Fruit fly (Drosophila melanogaster) whole organism, embryonic: ENCODE measurements around the gene CG9886.

Experiments used
- Abd-B ChIP-seq: fragments of 200-800 bp; sonication (Bioruptor generic); optimal IDR thresholded peaks from 2 replicates; lab custom pipeline; 2018; ENCODE audit warnings: missing biosample characterization, mild to moderate bottlenecking, missing genetic modification characterization, moderate library complexity
- Bgb ChIP-seq: fragments of 200-800 bp; sonication (Bioruptor generic); IDR thresholded peaks from 2 replicates; pipeline ENCODE4 v1.3.6; 2022; ENCODE audit warnings: missing biosample characterization, missing genetic modification characterization; ENCODE audit not compliant: partially characterized antibody
- BtbVII ChIP-seq: fragments of 200-800 bp; sonication (Bioruptor generic); optimal IDR thresholded peaks from 3 replicates; lab custom pipeline; 2017; ENCODE audit warnings: missing biosample characterization, mild to moderate bottlenecking, missing genetic modification characterization
- CG12391 ChIP-seq: fragments of 200-800 bp; sonication (Bioruptor generic); optimal IDR thresholded peaks from 3 replicates; lab custom pipeline; 2018; ENCODE audit warnings: missing biosample characterization, mild to moderate bottlenecking, missing genetic modification characterization, moderate library complexity
- CG14441 ChIP-seq: fragments of 200-800 bp; sonication (Bioruptor generic); IDR thresholded peaks from 2 replicates; pipeline ENCODE4 v1.3.6; 2022; ENCODE audit warnings: missing biosample characterization, missing genetic modification characterization
- CG15479 ChIP-seq: fragments of 200-800 bp; sonication (Bioruptor generic); optimal IDR thresholded peaks from 3 replicates; lab custom pipeline; 2019; ENCODE audit warnings: missing biosample characterization, mild to moderate bottlenecking, missing genetic modification characterization, moderate library complexity
- CG1647 ChIP-seq: fragments of 200-800 bp; sonication (Bioruptor generic); optimal IDR thresholded peaks from 3 replicates; lab custom pipeline; 2016; ENCODE audit warnings: missing biosample characterization, missing genetic modification characterization
- CG18619 ChIP-seq: fragments of 200-800 bp; sonication (Bioruptor generic); optimal IDR thresholded peaks from 3 replicates; lab custom pipeline; 2017; ENCODE audit warnings: missing biosample characterization, mild to moderate bottlenecking, missing genetic modification characterization
- CG2120 ChIP-seq: fragments of 200-800 bp; sonication (Bioruptor generic); optimal IDR thresholded peaks from 3 replicates; lab custom pipeline; 2016; ENCODE audit warnings: missing biosample characterization, missing genetic modification characterization
- CG2712 ChIP-seq: fragments of 200-800 bp; optimal IDR thresholded peaks from 3 replicates; lab custom pipeline; 2019; ENCODE audit warnings: missing biosample characterization, mild to moderate bottlenecking, missing genetic modification characterization, moderate library complexity
- CG42726 ChIP-seq: fragments of 200-800 bp; sonication (Bioruptor generic); IDR thresholded peaks from 2 replicates; pipeline ENCODE4 v1.3.6; 2022; ENCODE audit warnings: missing biosample characterization, missing genetic modification characterization; ENCODE audit not compliant: partially characterized antibody
- CG4424 ChIP-seq: fragments of 200-800 bp; sonication (Bioruptor generic); optimal IDR thresholded peaks from 3 replicates; lab custom pipeline; 2016; ENCODE audit warnings: missing biosample characterization, missing genetic modification characterization
- CG4730 ChIP-seq: fragments of 200-800 bp; sonication (Bioruptor generic); IDR thresholded peaks from 2 replicates; pipeline ENCODE4 v1.3.6; 2022; ENCODE audit warnings: missing biosample characterization, missing genetic modification characterization
- CG4854 ChIP-seq: fragments of 200-800 bp; sonication (Bioruptor generic); optimal IDR thresholded peaks from 2 replicates; lab custom pipeline; 2016; ENCODE audit warnings: missing biosample characterization, missing genetic modification characterization, inconsistent platforms
- CG5953 ChIP-seq: fragments of 200-800 bp; sonication (Bioruptor generic); IDR thresholded peaks from 2 replicates; pipeline ENCODE4 v1.3.6; 2022; ENCODE audit warnings: missing biosample characterization, missing genetic modification characterization
- CG7786 ChIP-seq: fragments of 200-800 bp; sonication (Bioruptor generic); optimal IDR thresholded peaks from 2 replicates; lab custom pipeline; 2016; ENCODE audit warnings: missing biosample characterization, missing genetic modification characterization
- CG8478 ChIP-seq: fragments of >200 bp; optimal IDR thresholded peaks from 2 replicates; lab custom pipeline; 2018
- CG9437 ChIP-seq: fragments of 200-800 bp; sonication (Bioruptor generic); optimal IDR thresholded peaks from 2 replicates; lab custom pipeline; 2018; ENCODE audit warnings: missing biosample characterization, mild to moderate bottlenecking, missing genetic modification characterization
- D ChIP-seq, 2 experiments: fragments of 200-800 bp in 1 of 2; fragments of >200 bp in 1 of 2; sonication (Bioruptor generic) in 1 of 2; optimal IDR thresholded peaks; 2 replicates in 1 of 2; 3 replicates in 1 of 2; lab custom pipeline; 2017; ENCODE audit warnings: mild to moderate bottlenecking in 1 of 2, missing biosample characterization in 1 of 2, missing genetic modification characterization in 1 of 2, missing genetic modification reagents in 1 of 2
- Dref ChIP-seq: fragments of 200-800 bp; sonication (Bioruptor generic); IDR thresholded peaks from 2 replicates; pipeline ENCODE4 v1.3.6; 2022; ENCODE audit warnings: missing biosample characterization, missing genetic modification characterization
- Ets65A ChIP-seq: fragments of 200-800 bp; sonication (Bioruptor generic); peaks from one replicate; lab custom pipeline; 2016; ENCODE audit warnings: missing biosample characterization, missing genetic modification characterization
- HLH54F ChIP-seq: fragments of 200-800 bp; sonication (Bioruptor generic); optimal IDR thresholded peaks from 3 replicates; lab custom pipeline; 2016; ENCODE audit warnings: missing biosample characterization, missing genetic modification characterization
- Mes4 ChIP-seq: fragments of 200-800 bp; sonication (Bioruptor generic); optimal IDR thresholded peaks from 2 replicates; lab custom pipeline; 2016; ENCODE audit warnings: missing biosample characterization, missing genetic modification characterization
- Nf-YA ChIP-seq: fragments of 200-800 bp; sonication (Bioruptor generic); IDR thresholded peaks from 2 replicates; pipeline ENCODE4 v1.3.6; 2022; ENCODE audit warnings: missing biosample characterization, missing genetic modification characterization
- Opbp ChIP-seq: fragments of 200-800 bp; sonication (Bioruptor generic); IDR thresholded peaks from 3 replicates; pipeline ENCODE4 v1.3.6; 2022; ENCODE audit warnings: missing biosample characterization, missing genetic modification characterization; ENCODE audit not compliant: partially characterized antibody
- Ravus ChIP-seq: fragments of 200-800 bp; sonication (Bioruptor generic); IDR thresholded peaks from 2 replicates; pipeline ENCODE4 v1.3.6; 2022; ENCODE audit warnings: missing biosample characterization, missing genetic modification characterization
- Taf1 ChIP-seq: fragments of 200-800 bp; sonication (Bioruptor generic); IDR thresholded peaks from 2 replicates; pipeline ENCODE4 v1.3.6; 2022; ENCODE audit warnings: missing biosample characterization, missing genetic modification characterization
- Xrp1 ChIP-seq: fragments of 200-800 bp; sonication (Bioruptor generic); IDR thresholded peaks from 2 replicates; pipeline ENCODE4 v1.3.6; 2022; ENCODE audit warnings: missing biosample characterization, missing genetic modification characterization
- amos ChIP-seq: fragments of 200-800 bp; sonication (Bioruptor generic); IDR thresholded peaks from 2 replicates; pipeline ENCODE4 v1.3.6; 2022; ENCODE audit warnings: missing biosample characterization, missing genetic modification characterization; ENCODE audit not compliant: partially characterized antibody
- bbx ChIP-seq: fragments of 200-800 bp; sonication (Bioruptor generic); IDR thresholded peaks from 2 replicates; pipeline ENCODE4 v1.3.6; 2022; ENCODE audit warnings: missing biosample characterization, missing genetic modification characterization; ENCODE audit not compliant: partially characterized antibody
- bigmax ChIP-seq: fragments of 200-800 bp; sonication (Bioruptor generic); optimal IDR thresholded peaks from 2 replicates; lab custom pipeline; 2018; ENCODE audit warnings: missing biosample characterization, mild to moderate bottlenecking, missing genetic modification characterization
- bsh ChIP-seq, 2 experiments: fragments of 200-800 bp; sonication (Bioruptor generic); optimal IDR thresholded peaks; 2 replicates each; lab custom pipeline; 2017 to 2018; ENCODE audit warnings: mild to moderate bottlenecking in 2 of 2, missing biosample characterization in 2 of 2, missing genetic modification characterization in 2 of 2, moderate library complexity in 1 of 2
- crol ChIP-seq: fragments of 200-800 bp; sonication (Bioruptor generic); IDR thresholded peaks from 2 replicates; pipeline ENCODE4 v1.3.6; 2022; ENCODE audit warnings: missing biosample characterization, missing genetic modification characterization
- cwo ChIP-seq: fragments of 200-800 bp; sonication (Bioruptor generic); optimal IDR thresholded peaks from 3 replicates; lab custom pipeline; 2017; ENCODE audit warnings: missing biosample characterization, missing genetic modification characterization, mild to moderate bottlenecking, moderate library complexity, missing genetic modification reagents
- dpn ChIP-seq, 2 experiments: fragments of 200-800 bp; sonication (Bioruptor generic); optimal IDR thresholded peaks; 3 replicates each; lab custom pipeline; 2016; ENCODE audit warnings: missing biosample characterization in 2 of 2, missing genetic modification characterization in 2 of 2
- emc ChIP-seq: fragments of 200-800 bp; sonication (Bioruptor generic); optimal IDR thresholded peaks from 2 replicates; lab custom pipeline; 2016; ENCODE audit warnings: missing biosample characterization, missing genetic modification characterization
- gcm ChIP-seq: fragments of 200-800 bp; sonication (Bioruptor generic); optimal IDR thresholded peaks from 2 replicates; lab custom pipeline; 2019; ENCODE audit warnings: missing biosample characterization, mild to moderate bottlenecking, missing genetic modification characterization, moderate library complexity
- grn ChIP-seq: fragments of 200-800 bp; sonication (Bioruptor generic); optimal IDR thresholded peaks from 3 replicates; lab custom pipeline; 2017; ENCODE audit warnings: missing biosample characterization, missing genetic modification characterization
- insv ChIP-seq, 2 experiments: fragments of 200-800 bp; sonication (Bioruptor generic); optimal IDR thresholded peaks; 3 replicates each; lab custom pipeline; 2016 to 2018; ENCODE audit warnings: missing biosample characterization in 2 of 2, missing genetic modification characterization in 2 of 2
- jing ChIP-seq: fragments of 200-800 bp; sonication (Bioruptor generic); optimal IDR thresholded peaks from 2 replicates; lab custom pipeline; 2018; ENCODE audit warnings: missing biosample characterization, mild to moderate bottlenecking, missing genetic modification characterization
- kah ChIP-seq: fragments of 200-800 bp; sonication (Bioruptor generic); optimal IDR thresholded peaks from 2 replicates; lab custom pipeline; 2018; ENCODE audit warnings: missing biosample characterization, mild to moderate bottlenecking, missing genetic modification characterization
- lmd ChIP-seq: fragments of 200-800 bp; sonication (Bioruptor generic); IDR thresholded peaks from 2 replicates; pipeline ENCODE4 v1.3.6; 2022; ENCODE audit warnings: missing biosample characterization, missing genetic modification characterization
- oc ChIP-seq: fragments of 200-800 bp; sonication (Bioruptor generic); optimal IDR thresholded peaks from 2 replicates; lab custom pipeline; 2018; ENCODE audit warnings: missing biosample characterization, mild to moderate bottlenecking, missing genetic modification characterization, moderate library complexity
- pb ChIP-seq: fragments of 200-800 bp; sonication (Bioruptor generic); optimal IDR thresholded peaks from 3 replicates; lab custom pipeline; 2016; ENCODE audit warnings: missing biosample characterization, missing genetic modification characterization
- repo ChIP-seq: fragments of 200-800 bp; sonication (Bioruptor generic); optimal IDR thresholded peaks from 2 replicates; lab custom pipeline; 2016; ENCODE audit warnings: missing biosample characterization, missing genetic modification characterization
- sc ChIP-seq, 3 experiments: fragments of >200 bp in 2 of 3; fragments of 200-800 bp in 1 of 3; sonication (Bioruptor generic) in 1 of 3; optimal IDR thresholded peaks; 2 replicates in 2 of 3; 3 replicates in 1 of 3; lab custom pipeline; 2017; ENCODE audit warnings: mild to moderate bottlenecking in 1 of 3, missing biosample characterization in 1 of 3, missing genetic modification characterization in 1 of 3, missing genetic modification reagents in 1 of 3
- slbo ChIP-seq: fragments of 200-800 bp; sonication (Bioruptor generic); IDR thresholded peaks from 2 replicates; pipeline ENCODE4 v1.3.6; 2022; ENCODE audit warnings: missing biosample characterization, missing genetic modification characterization
- tin ChIP-seq: fragments of 200-800 bp; sonication (Bioruptor generic); optimal IDR thresholded peaks from 3 replicates; lab custom pipeline; 2016; ENCODE audit warnings: missing biosample characterization, missing genetic modification characterization
- ttk ChIP-seq: fragments of 200-800 bp; sonication (Bioruptor generic); IDR thresholded peaks from 2 replicates; pipeline ENCODE4 v2.1.2; 2022; ENCODE audit warnings: missing biosample characterization, missing genetic modification characterization
- zfh2 ChIP-seq: fragments of 200-800 bp; sonication (Bioruptor generic); optimal IDR thresholded peaks from 2 replicates; lab custom pipeline; 2016; ENCODE audit warnings: missing biosample characterization, missing genetic modification characterization

CG9886 gene

dm6 chr2L:2420490-2420889, at the start of gene CG9886:
Gene CG9886, plus strand, starts transcription at chr2L:2420830.
- TF ChIP-seq Mes4 (GFP tag; lab: Kevin White, UChicago), result no peak
- no peak for TF ChIP-seq emc (GFP tag; lab: Kevin White, UChicago)
- TF ChIP-seq CG12391 (tag; lab: Kevin White, UChicago), result peak; percentile 87
- TF ChIP-seq insv (GFP tag; optimal IDR thresholded peaks at IDR 0.05; lab: Kevin White, UChicago), result no peak
- peak; percentile 12 for TF ChIP-seq Abd-B (GFP tag; lab: Kevin White, UChicago)
- TF ChIP-seq slbo (GFP tag; lab: Robert Waterston, UW), result peak; percentile 68
- TF ChIP-seq zfh2 (GFP tag; lab: Kevin White, UChicago), result no peak
- peak; percentile 67 for TF ChIP-seq tin
- TF ChIP-seq CG4854 (GFP tag; lab: Kevin White, UChicago), result no peak
- TF ChIP-seq repo (GFP tag; lab: Kevin White, UChicago), result no peak
- peak; percentile 43 for TF ChIP-seq BtbVII (GFP tag; lab: Kevin White, UChicago)
- peak; percentile 82 for TF ChIP-seq Xrp1 (GFP tag; lab: Robert Waterston, UW)
- no peak for TF ChIP-seq Bgb (GFP tag; lab: Robert Waterston, UW)
- TF ChIP-seq amos (GFP tag; lab: Robert Waterston, UW), result no peak
- TF ChIP-seq HLH54F (GFP tag; lab: Kevin White, UChicago), result no peak
- 0 out of 2 replicates have a peak, but pooled peaks have one; percentile 6 for TF ChIP-seq CG5953 (GFP tag; lab: Robert Waterston, UW)
- TF ChIP-seq CG4730, result no peak
- TF ChIP-seq Ravus, result no peak
- peak; percentile 60 for TF ChIP-seq CG14441 (GFP tag; lab: Robert Waterston, UW)
- no peak for TF ChIP-seq Nf-YA (GFP tag; lab: Robert Waterston, UW)
- TF ChIP-seq gcm (GFP tag; lab: Kevin White, UChicago), result peak; percentile 64
- TF ChIP-seq bigmax (GFP tag; lab: Kevin White, UChicago), result no peak
- TF ChIP-seq CG1647 (GFP tag; lab: Kevin White, UChicago), result no peak
- no peak for TF ChIP-seq Ets65A (GFP tag; lab: Kevin White, UChicago)
- TF ChIP-seq jing, result peak; percentile 21
- no peak for TF ChIP-seq D (optimal IDR thresholded peaks at IDR 0.05; lab: Kevin White, UChicago)
- TF ChIP-seq D (GFP tag; optimal IDR thresholded peaks at IDR 0.05; lab: Kevin White, UChicago), result peak; percentile 14
- no peak for TF ChIP-seq Opbp
- peak; percentile 21 for TF ChIP-seq CG9437 (GFP tag; lab: Kevin White, UChicago)
- peak; percentile 0 for TF ChIP-seq cwo (GFP tag; lab: Kevin White, UChicago)
- peak; percentile 24 to 50 for TF ChIP-seq dpn (GFP tag; optimal IDR thresholded peaks at IDR 0.05; lab: Kevin White, UChicago)
- peak; percentile 32; the same call in 1 of the 2 replicates for TF ChIP-seq lmd (GFP tag; lab: Robert Waterston, UW)
- TF ChIP-seq oc (tag; lab: Kevin White, UChicago), result peak; percentile 59
- peak; percentile 68 for TF ChIP-seq CG4424 (GFP tag; lab: Kevin White, UChicago)
- peak; percentile 47; the same call in 1 of the 2 replicates for TF ChIP-seq ttk (GFP tag; lab: Robert Waterston, UW)
- TF ChIP-seq CG7786 (GFP tag; lab: Kevin White, UChicago), result no peak
- TF ChIP-seq CG15479, result no peak
- no peak for TF ChIP-seq Taf1
- peak; percentile 51 for TF ChIP-seq grn (GFP tag; lab: Kevin White, UChicago)
- TF ChIP-seq bsh (GFP tag; optimal IDR thresholded peaks at IDR 0.05; lab: Kevin White, UChicago), result peak in 1 of 2 experiments; percentile 76
- no peak for TF ChIP-seq pb (GFP tag; lab: Kevin White, UChicago)
- no peak for TF ChIP-seq crol (GFP tag; lab: Robert Waterston, UW)
- peak; percentile 64 for TF ChIP-seq CG2120 (GFP tag; lab: Kevin White, UChicago)
- peak; percentile 85 for TF ChIP-seq CG2712 (tag; lab: Kevin White, UChicago)
- TF ChIP-seq Dref, result no peak
- TF ChIP-seq CG42726 (GFP tag; lab: Robert Waterston, UW), result no peak
- no peak for TF ChIP-seq sc (optimal IDR thresholded peaks at IDR 0.05; lab: Kevin White, UChicago)
- TF ChIP-seq sc (GFP tag; optimal IDR thresholded peaks at IDR 0.05; lab: Kevin White, UChicago), result peak; percentile 49
- TF ChIP-seq kah (GFP tag; lab: Kevin White, UChicago), result peak; percentile 5
- TF ChIP-seq CG18619 (GFP tag; lab: Kevin White, UChicago), result peak; percentile 34
- TF ChIP-seq bbx, result no peak
- TF ChIP-seq CG8478 (lab: Kevin White, UChicago), result no peak
